Fruit fly (Drosophila melanogaster) ovary, adult (tissue): Measurements from ENCODE around the gene TotX.

ENCODE experiments used
- CG17801 ChIP-seq: fragments of 200-800 bp; optimal IDR thresholded peaks from 2 replicates; lab custom pipeline; 2019; ENCODE audit warnings: missing biosample characterization, mild to moderate bottlenecking, missing genetic modification characterization, moderate library complexity; ENCODE audit not compliant: partially characterized antibody

Gene TotX

dm6 chr3R:20912725-20913124 is 7.4 kb upstream of the TotX start:
- no peak for TF ChIP-seq CG17801 (GFP tag; lab: Kevin White, UChicago)

- TF ChIP-seq CG17801 (GFP tag; lab: Kevin White, UChicago) = no peak
Measured at dm6 chr3R:20908641-20909040, 3.3 kb upstream of the TotX start.

- no peak for TF ChIP-seq CG17801 (GFP tag; lab: Kevin White, UChicago)
Measured at dm6 chr3R:20901656-20902055, 3.7 kb downstream of the TotX start, which contains the start of gene Grik. Gene Grik, plus strand, starts transcription at chr3R:20901956.

dm6 chr3R:20897128-20897527 is 8.2 kb downstream of the TotX start, which contains the start of gene Ktl:
Gene Ktl, minus strand, starts transcription at chr3R:20897320.
- no peak for TF ChIP-seq CG17801 (GFP tag; lab: Kevin White, UChicago)

- TF ChIP-seq CG17801 (GFP tag; lab: Kevin White, UChicago) = no peak
Measured at dm6 chr3R:20891495-20891894, 13.8 kb downstream of the TotX start.

- TF ChIP-seq CG17801 (GFP tag; lab: Kevin White, UChicago) = peak; percentile 38
Measured at dm6 chr3R:20890920-20891319, 14.4 kb downstream of the TotX start.

- TF ChIP-seq CG17801 (GFP tag; lab: Kevin White, UChicago) = no peak
Measured at dm6 chr3R:20890505-20890904, 14.8 kb downstream of the TotX start.

- no peak for TF ChIP-seq CG17801 (GFP tag; lab: Kevin White, UChicago)
Measured at dm6 chr3R:20877436-20877835, 27.9 kb downstream of the TotX start, which contains the start of gene TotZ. Gene TotZ, plus strand, starts transcription at chr3R:20877736.

dm6 chr3R:20876680-20877079 is 28.6 kb downstream of the TotX start:
- no peak for TF ChIP-seq CG17801 (GFP tag; lab: Kevin White, UChicago)

dm6 chr3R:20873638-20874037 is 31.7 kb downstream of the TotX start, which contains the start of gene TotB:
Gene TotB, plus strand, starts transcription at chr3R:20873938.
- no peak for TF ChIP-seq CG17801 (GFP tag; lab: Kevin White, UChicago)

dm6 chr3R:20872688-20873087 is 32.6 kb downstream of the TotX start, which contains the start of gene TotC:
Gene TotC, plus strand, starts transcription at chr3R:20872988.
- no peak for TF ChIP-seq CG17801 (GFP tag; lab: Kevin White, UChicago)

dm6 chr3R:20870736-20871135 is 34.6 kb downstream of the TotX start, which contains the start of gene TotA:
Gene TotA, plus strand, starts transcription at chr3R:20871036.
- no peak for TF ChIP-seq CG17801 (GFP tag; lab: Kevin White, UChicago)

dm6 chr3R:20866204-20866603 is 39.1 kb downstream of the TotX start, which contains the start of gene KaiR1D:
Gene KaiR1D, minus strand, starts transcription at chr3R:20866231.
- no peak for TF ChIP-seq CG17801 (GFP tag; lab: Kevin White, UChicago)

dm6 chr3R:20859845-20860244 is 45.5 kb downstream of the TotX start, which contains the start of gene Ir93a:
Gene Ir93a, minus strand, starts transcription at chr3R:20859945.
- TF ChIP-seq CG17801 (GFP tag; lab: Kevin White, UChicago) = no peak
